Fruit fly (Drosophila melanogaster): ENCODE measurements around the gene tho2.

DNA sequence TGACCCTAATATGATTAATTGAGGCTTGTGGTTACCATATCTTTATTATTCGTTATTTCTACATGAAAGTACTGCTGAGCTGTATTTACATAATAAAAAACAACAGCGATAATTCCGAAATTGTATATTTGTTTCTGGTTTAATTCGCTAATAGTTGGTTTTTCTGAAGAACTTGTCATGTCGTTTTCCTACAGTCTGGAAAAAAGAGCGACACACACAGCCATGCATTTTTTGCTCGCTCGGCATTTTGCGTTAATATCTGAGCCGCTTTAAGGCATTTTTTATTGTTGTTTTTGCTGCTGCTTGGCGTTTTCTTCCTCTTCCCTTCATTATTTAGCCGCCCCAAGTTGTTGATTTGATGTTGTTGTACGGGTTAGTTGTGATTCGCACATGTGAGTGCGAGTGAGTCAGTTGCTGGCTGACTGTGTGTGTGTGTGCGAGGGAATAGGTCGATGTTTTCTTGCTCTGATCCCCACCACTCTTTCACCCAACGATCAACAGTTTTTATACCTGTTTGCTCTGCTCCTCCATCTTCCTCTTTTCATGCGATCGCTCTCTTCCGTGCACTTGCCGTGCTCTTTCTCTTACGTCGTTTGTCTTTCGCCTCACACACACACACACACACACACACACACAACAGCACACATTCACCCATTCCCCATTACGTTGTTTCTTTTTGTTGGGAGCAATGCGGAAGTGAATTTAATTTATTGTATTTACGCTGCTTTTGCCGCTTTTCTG, 30.3 kb upstream of the tho2 start:
- no peak for TF ChIP-seq psq (optimal IDR thresholded peaks at IDR 0.05)
- TF ChIP-seq EcR (GFP tag; optimal IDR thresholded peaks at IDR 0.05), result peak; percentile 56 to 73
- TF ChIP-seq pan (optimal IDR thresholded peaks at IDR 0.05), result no peak
- TF ChIP-seq Dll (optimal IDR thresholded peaks at IDR 0.05), result no peak
- peak; percentile 24 for TF ChIP-seq CG8478 (optimal IDR thresholded peaks at IDR 0.05)
- TF ChIP-seq usp (GFP tag; optimal IDR thresholded peaks at IDR 0.05), result no peak

Data from whole organism.